Worm (Caenorhabditis elegans): ENCODE results near the gene zyg-12.

DNA sequence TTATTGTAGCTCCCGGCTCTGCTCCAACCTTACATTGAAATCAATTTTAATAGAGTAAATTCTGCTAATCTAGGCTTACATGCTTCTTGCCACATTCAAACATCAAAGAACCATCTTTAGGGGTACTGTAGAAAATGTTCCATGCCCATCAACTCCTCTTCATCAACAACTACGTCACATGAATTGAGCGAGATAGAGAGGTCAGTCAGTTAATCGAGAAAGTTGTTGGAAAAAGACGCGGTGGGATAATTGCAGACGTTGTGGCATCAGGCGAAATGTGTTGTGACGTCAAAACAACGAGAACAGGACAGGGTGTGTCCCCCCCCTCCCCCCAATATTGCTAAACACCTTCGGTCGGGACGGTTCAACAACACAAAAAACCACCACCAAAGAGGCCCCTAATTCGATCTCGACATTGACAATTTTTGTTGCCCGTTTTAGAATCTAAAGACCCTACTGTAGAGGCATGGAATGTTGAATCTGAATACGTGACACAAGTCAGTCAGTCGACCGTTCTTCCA lies 31.1 kb upstream of the zyg-12 start:
- no peak for TF ChIP-seq ztf-29 (GFP tag; IDR thresholded peaks at IDR 0.05)
- TF ChIP-seq flt-1 (GFP tag; IDR thresholded peaks at IDR 0.05) = no peak
- TF ChIP-seq ztf-23 (GFP tag; IDR thresholded peaks at IDR 0.05) = no peak
- TF ChIP-seq ref-1 (GFP tag; conservative IDR thresholded peaks at IDR 0.05) = no peak

Data from whole organism, midembryonic.